Fruit fly (Drosophila melanogaster) whole organism, embryonic: ENCODE data around the gene Abca3.

Source experiments
- Atf6 ChIP-seq: fragments of 200-800 bp; sonication (Bioruptor generic); IDR thresholded peaks from 2 replicates; pipeline ENCODE4 v1.3.6; 2022; ENCODE audit warnings: missing biosample characterization, missing genetic modification characterization
- CG10209 ChIP-seq: fragments of 200-800 bp; sonication (Bioruptor generic); optimal IDR thresholded peaks from 3 replicates; lab custom pipeline; 2017; ENCODE audit warnings: missing biosample characterization, mild to moderate bottlenecking, missing genetic modification characterization, missing genetic modification reagents
- CG11696 ChIP-seq: fragments of 200-800 bp; sonication (Bioruptor generic); IDR thresholded peaks from 2 replicates; pipeline ENCODE4 v1.3.6; 2022; ENCODE audit warnings: missing biosample characterization, missing genetic modification characterization
- CG12236 ChIP-seq: fragments of 200-800 bp; sonication (Bioruptor generic); optimal IDR thresholded peaks from 2 replicates; lab custom pipeline; 2016; ENCODE audit warnings: missing biosample characterization, missing genetic modification characterization
- CG15011 ChIP-seq: fragments of 200-800 bp; sonication (Bioruptor generic); optimal IDR thresholded peaks from 3 replicates; lab custom pipeline; 2018; ENCODE audit warnings: missing biosample characterization, mild to moderate bottlenecking, missing genetic modification characterization
- CG16813 ChIP-seq: fragments of 200-800 bp; sonication (Bioruptor generic); IDR thresholded peaks from 3 replicates; pipeline ENCODE4 v1.3.6; 2022; ENCODE audit warnings: missing biosample characterization, missing genetic modification characterization; ENCODE audit not compliant: partially characterized antibody
- CG17829 ChIP-seq: fragments of 200-800 bp; optimal IDR thresholded peaks from 2 replicates; lab custom pipeline; 2019; ENCODE audit warnings: missing biosample characterization, mild to moderate bottlenecking, missing genetic modification characterization, moderate library complexity
- CG17912 ChIP-seq: fragments of 200-800 bp; sonication (Bioruptor generic); optimal IDR thresholded peaks from 2 replicates; lab custom pipeline; 2018; ENCODE audit warnings: missing biosample characterization, mild to moderate bottlenecking, missing genetic modification characterization
- CG30431 ChIP-seq: fragments of 200-800 bp; sonication (Bioruptor generic); optimal IDR thresholded peaks from 2 replicates; lab custom pipeline; 2017; ENCODE audit warnings: missing biosample characterization, missing genetic modification characterization
- CG42726 ChIP-seq: fragments of 200-800 bp; sonication (Bioruptor generic); IDR thresholded peaks from 2 replicates; pipeline ENCODE4 v1.3.6; 2022; ENCODE audit warnings: missing biosample characterization, missing genetic modification characterization; ENCODE audit not compliant: partially characterized antibody
- CG43689 ChIP-seq: fragments of 200-800 bp; sonication (Bioruptor generic); IDR thresholded peaks from 2 replicates; pipeline ENCODE4 v1.3.6; 2022; ENCODE audit warnings: missing biosample characterization, missing genetic modification characterization
- CG4424 ChIP-seq: fragments of 200-800 bp; sonication (Bioruptor generic); optimal IDR thresholded peaks from 3 replicates; lab custom pipeline; 2016; ENCODE audit warnings: missing biosample characterization, missing genetic modification characterization
- CG4730 ChIP-seq: fragments of 200-800 bp; sonication (Bioruptor generic); IDR thresholded peaks from 2 replicates; pipeline ENCODE4 v1.3.6; 2022; ENCODE audit warnings: missing biosample characterization, missing genetic modification characterization
- CG6689 ChIP-seq: fragments of 200-800 bp; sonication (Bioruptor generic); IDR thresholded peaks from 2 replicates; pipeline ENCODE4 v1.3.6; 2022; ENCODE audit warnings: missing biosample characterization, missing genetic modification characterization
- CG6813 ChIP-seq: fragments of 200-800 bp; sonication (Bioruptor generic); optimal IDR thresholded peaks from 2 replicates; lab custom pipeline; 2017; ENCODE audit warnings: missing biosample characterization, missing genetic modification characterization, mild to moderate bottlenecking, moderate library complexity, missing genetic modification reagents
- CG7556 ChIP-seq: fragments of 200-800 bp; sonication (Bioruptor generic); optimal IDR thresholded peaks from 2 replicates; lab custom pipeline; 2017; ENCODE audit warnings: missing biosample characterization, mild to moderate bottlenecking, missing genetic modification characterization
- CG7928 ChIP-seq: fragments of 200-800 bp; sonication (Bioruptor generic); optimal IDR thresholded peaks from 2 replicates; lab custom pipeline; 2017; ENCODE audit warnings: missing biosample characterization, mild to moderate bottlenecking, missing genetic modification characterization
- CG8924 ChIP-seq: fragments of 200-800 bp; optimal IDR thresholded peaks from 3 replicates; lab custom pipeline; 2019; ENCODE audit warnings: missing biosample characterization, mild to moderate bottlenecking, missing genetic modification characterization, moderate library complexity
- CG9215 ChIP-seq: fragments of 200-800 bp; sonication (Bioruptor generic); IDR thresholded peaks from 2 replicates; pipeline ENCODE4 v1.3.6; 2022; ENCODE audit warnings: missing biosample characterization, missing genetic modification characterization
- CG9797 ChIP-seq: fragments of 200-800 bp; sonication (Bioruptor generic); optimal IDR thresholded peaks from 3 replicates; lab custom pipeline; 2018; ENCODE audit warnings: missing biosample characterization, mild to moderate bottlenecking, missing genetic modification characterization
- CG9932 ChIP-seq: fragments of 200-800 bp; sonication (Bioruptor generic); IDR thresholded peaks from 2 replicates; pipeline ENCODE4 v1.3.6; 2022; ENCODE audit warnings: missing biosample characterization, missing genetic modification characterization
- Camta ChIP-seq: fragments of 200-800 bp; sonication (Bioruptor generic); optimal IDR thresholded peaks from 2 replicates; lab custom pipeline; 2016; ENCODE audit warnings: missing biosample characterization, missing genetic modification characterization
- Dfd ChIP-seq, 2 experiments: fragments of >200 bp; optimal IDR thresholded peaks; 2 replicates each; lab custom pipeline; 2017; ENCODE audit warnings: missing biosample characterization in 2 of 2, missing genetic modification characterization in 2 of 2
- Dip2 ChIP-seq: fragments of 200-800 bp; sonication (Bioruptor generic); IDR thresholded peaks from 2 replicates; pipeline ENCODE4 v1.3.6; 2022; ENCODE audit warnings: missing biosample characterization, missing genetic modification characterization
- H15 ChIP-seq: fragments of 200-800 bp; sonication (Bioruptor generic); IDR thresholded peaks from 3 replicates; pipeline ENCODE4 v1.3.6; 2022; ENCODE audit warnings: missing biosample characterization, missing genetic modification characterization
- HLH4C ChIP-seq: fragments of 200-800 bp; sonication (Bioruptor generic); IDR thresholded peaks from 3 replicates; pipeline ENCODE4 v1.3.6; 2022; ENCODE audit warnings: missing biosample characterization, missing genetic modification characterization; ENCODE audit not compliant: partially characterized antibody
- Hand ChIP-seq: fragments of 200-800 bp; sonication (Bioruptor generic); optimal IDR thresholded peaks from 2 replicates; lab custom pipeline; 2017; ENCODE audit warnings: mild to moderate bottlenecking, missing biosample characterization, missing genetic modification reagents, missing genetic modification characterization
- Hey ChIP-seq: fragments of 200-800 bp; sonication (Bioruptor generic); optimal IDR thresholded peaks from 3 replicates; lab custom pipeline; 2018; ENCODE audit warnings: missing biosample characterization, mild to moderate bottlenecking, missing genetic modification characterization
- Lpt ChIP-seq: fragments of >200 bp; optimal IDR thresholded peaks from 2 replicates; lab custom pipeline; 2018; ENCODE audit warnings: missing biosample characterization, missing genetic modification characterization
- Mes4 ChIP-seq: fragments of 200-800 bp; sonication (Bioruptor generic); optimal IDR thresholded peaks from 2 replicates; lab custom pipeline; 2016; ENCODE audit warnings: missing biosample characterization, missing genetic modification characterization
- Mrtf ChIP-seq: fragments of 200-800 bp; sonication (Bioruptor generic); IDR thresholded peaks from 3 replicates; pipeline ENCODE4 v1.3.6; 2022; ENCODE audit warnings: missing biosample characterization, missing genetic modification characterization
- NK7.1 ChIP-seq: fragments of 200-800 bp; sonication (Bioruptor generic); optimal IDR thresholded peaks from 3 replicates; lab custom pipeline; 2016; ENCODE audit warnings: missing biosample characterization, missing genetic modification characterization
- Nf-YB ChIP-seq: fragments of 200-800 bp; sonication (Bioruptor generic); optimal IDR thresholded peaks from 3 replicates; lab custom pipeline; 2019; ENCODE audit warnings: missing biosample characterization, mild to moderate bottlenecking, missing genetic modification characterization, moderate library complexity
- Rfx ChIP-seq: fragments of 200-800 bp; sonication (Bioruptor generic); IDR thresholded peaks from 2 replicates; pipeline ENCODE4 v1.3.6; 2022; ENCODE audit warnings: missing biosample characterization, missing genetic modification characterization
- Six4 ChIP-seq: fragments of 200-800 bp; sonication (Bioruptor generic); optimal IDR thresholded peaks from 2 replicates; lab custom pipeline; 2016; ENCODE audit warnings: missing biosample characterization, missing genetic modification characterization
- Tbp ChIP-seq: fragments of >200 bp; optimal IDR thresholded peaks from 2 replicates; lab custom pipeline; 2018; ENCODE audit warnings: missing biosample characterization, missing genetic modification characterization
- Xrp1 ChIP-seq: fragments of 200-800 bp; sonication (Bioruptor generic); IDR thresholded peaks from 2 replicates; pipeline ENCODE4 v1.3.6; 2022; ENCODE audit warnings: missing biosample characterization, missing genetic modification characterization
- YL-1 ChIP-seq: fragments of 200-800 bp; sonication (Bioruptor generic); optimal IDR thresholded peaks from 3 replicates; lab custom pipeline; 2017; ENCODE audit warnings: missing biosample characterization, mild to moderate bottlenecking, missing genetic modification characterization
- ash1 ChIP-seq: fragments of 200-800 bp; sonication (Bioruptor generic); optimal IDR thresholded peaks from 2 replicates; lab custom pipeline; 2018; ENCODE audit warnings: missing biosample characterization, mild to moderate bottlenecking, missing genetic modification characterization
- br ChIP-seq: fragments of >200 bp; optimal IDR thresholded peaks from 2 replicates; lab custom pipeline; 2017
- ci ChIP-seq: fragments of 200-800 bp; sonication (Bioruptor generic); IDR thresholded peaks from 3 replicates; pipeline ENCODE4 v1.3.6; 2022; ENCODE audit warnings: missing biosample characterization, missing genetic modification characterization
- esg ChIP-seq: fragments of 200-800 bp; sonication (Bioruptor generic); conservative IDR thresholded peaks from 2 replicates; pipeline ENCODE4 v1.3.6; 2022; ENCODE audit warnings: missing biosample characterization, missing genetic modification characterization
- gem ChIP-seq: fragments of 200-800 bp; sonication (Bioruptor generic); optimal IDR thresholded peaks from 2 replicates; lab custom pipeline; 2019; ENCODE audit warnings: missing biosample characterization, mild to moderate bottlenecking, missing genetic modification characterization, moderate library complexity
- jigr1 ChIP-seq: fragments of 200-800 bp; sonication (Bioruptor generic); IDR thresholded peaks from 3 replicates; pipeline ENCODE4 v1.3.6; 2022; ENCODE audit warnings: missing biosample characterization, missing genetic modification characterization
- luna ChIP-seq: fragments of 200-800 bp; sonication (Bioruptor generic); optimal IDR thresholded peaks from 2 replicates; lab custom pipeline; 2016; ENCODE audit warnings: missing biosample characterization, missing genetic modification characterization
- onecut ChIP-seq: fragments of 200-800 bp; sonication (Bioruptor generic); IDR thresholded peaks from 2 replicates; pipeline ENCODE4 v1.3.6; 2022; ENCODE audit warnings: missing biosample characterization, missing genetic modification characterization
- pfk ChIP-seq: fragments of 200-800 bp; sonication (Bioruptor generic); optimal IDR thresholded peaks from 2 replicates; lab custom pipeline; 2018; ENCODE audit warnings: missing biosample characterization, mild to moderate bottlenecking, missing genetic modification characterization, moderate library complexity
- pzg ChIP-seq: fragments of 200-800 bp; sonication (Bioruptor generic); optimal IDR thresholded peaks from 3 replicates; lab custom pipeline; 2018; ENCODE audit warnings: missing biosample characterization, mild to moderate bottlenecking, missing genetic modification characterization, moderate library complexity
- sim ChIP-seq: fragments of 200-800 bp; sonication (Bioruptor generic); IDR thresholded peaks from 2 replicates; pipeline ENCODE4 v1.3.6; 2022; ENCODE audit warnings: missing biosample characterization, missing genetic modification characterization
- tap ChIP-seq: fragments of 200-800 bp; optimal IDR thresholded peaks from 3 replicates; lab custom pipeline; 2019; ENCODE audit warnings: missing biosample characterization, mild to moderate bottlenecking, missing genetic modification characterization, moderate library complexity
- toy ChIP-seq: fragments of 200-800 bp; sonication (Bioruptor generic); IDR thresholded peaks from 2 replicates; pipeline ENCODE4 v1.3.6; 2022; ENCODE audit warnings: missing biosample characterization, missing genetic modification characterization
- zen2 ChIP-seq: fragments of 200-800 bp; sonication (Bioruptor generic); IDR thresholded peaks from 3 replicates; pipeline ENCODE4 v1.3.6; 2022; ENCODE audit warnings: missing biosample characterization, missing genetic modification characterization; ENCODE audit not compliant: partially characterized antibody

The Abca3 gene

DNA sequence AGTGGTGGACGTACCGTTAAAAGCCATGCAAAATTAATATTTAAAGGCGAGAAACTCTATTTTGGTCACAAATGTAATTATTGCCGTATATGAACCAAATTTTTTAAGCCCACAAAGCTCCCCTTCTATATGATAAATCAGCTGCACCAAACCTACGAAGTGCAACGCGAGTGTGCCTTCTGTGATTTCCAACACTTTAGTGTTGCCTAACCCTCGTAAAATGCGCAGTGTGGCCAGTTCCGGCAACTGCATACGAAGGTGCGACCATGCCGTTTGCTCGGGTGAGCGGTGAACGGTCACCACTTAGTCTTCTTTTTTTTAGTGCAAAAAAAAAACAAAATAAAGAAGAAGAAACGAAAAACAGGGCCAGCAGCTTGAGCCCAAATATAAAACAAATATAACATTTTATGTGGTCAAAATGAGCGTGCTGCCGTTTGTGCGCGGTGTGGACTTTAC, 33.0 kb upstream of the Abca3 start, which contains the start of the genes tty and fliI (continued):
- TF ChIP-seq CG30431 (peak; percentile 78), luna (GFP tag; lab: Kevin White, UChicago) (peak; percentile 48), CG7556 (GFP tag; lab: Kevin White, UChicago) (peak; percentile 40), zen2 (GFP tag; lab: Robert Waterston, UW) (no peak), Atf6 (GFP tag; lab: Robert Waterston, UW) (peak; percentile 85), CG10209 (GFP tag; lab: Kevin White, UChicago) (peak; percentile 82), Dip2 (no peak), Dfd (GFP tag; optimal IDR thresholded peaks at IDR 0.05; lab: Kevin White, UChicago) (no peak), Camta (GFP tag; lab: Kevin White, UChicago) (peak; percentile 79), YL-1 (peak; percentile 64), ash1 (GFP tag; lab: Kevin White, UChicago) (no peak), NK7.1 (GFP tag; lab: Kevin White, UChicago) (peak; percentile 42), CG17829 (tag; lab: Kevin White, UChicago) (peak; percentile 66), CG9215 (GFP tag; lab: Robert Waterston, UW) (peak; percentile 88), H15 (peak; percentile 85), CG11696 (GFP tag; lab: Robert Waterston, UW) (peak; percentile 98), Six4 (GFP tag; lab: Kevin White, UChicago) (peak; percentile 39), gem (tag; lab: Kevin White, UChicago) (peak; percentile 83), jigr1 (GFP tag; lab: Robert Waterston, UW) (peak; percentile 78; the same call in 2 of the 3 replicates), Mes4 (GFP tag; lab: Kevin White, UChicago) (peak; percentile 74), br (lab: Kevin White, UChicago) (no peak), Xrp1 (peak; percentile 87), CG8924 (tag; lab: Kevin White, UChicago) (peak; percentile 57), Hand (peak; percentile 30), onecut (peak; percentile 43), CG7928 (GFP tag; lab: Kevin White, UChicago) (peak; percentile 46), sim (GFP tag; lab: Robert Waterston, UW) (peak; percentile 59; the same call in 1 of the 2 replicates), esg (GFP tag; lab: Robert Waterston, UW) (peak; percentile 86), tap (tag; lab: Kevin White, UChicago) (peak; percentile 60), Rfx (GFP tag; lab: Robert Waterston, UW) (peak; percentile 94), CG15011 (GFP tag; lab: Kevin White, UChicago) (no peak), toy (GFP tag; lab: Robert Waterston, UW) (0 out of 2 replicates have a peak, but pooled peaks have one; percentile 53), CG9797 (peak; percentile 90), CG6813 (GFP tag; lab: Kevin White, UChicago) (peak; percentile 41), CG9932 (GFP tag; lab: Robert Waterston, UW) (peak; percentile 91), Lpt (GFP tag; lab: Kevin White, UChicago) (no peak), CG12236 (GFP tag; lab: Kevin White, UChicago) (peak; percentile 50), ci (GFP tag; lab: Robert Waterston, UW) (peak; percentile 95), CG4730 (GFP tag; lab: Robert Waterston, UW) (peak; percentile 87), Mrtf (GFP tag; lab: Robert Waterston, UW) (peak; percentile 89), pfk (GFP tag; lab: Kevin White, UChicago) (peak; percentile 33), pzg (peak; percentile 89), HLH4C (GFP tag; lab: Robert Waterston, UW) (no peak), Tbp (GFP tag; lab: Kevin White, UChicago) (no peak), CG16813 (GFP tag; lab: Robert Waterston, UW) (peak; percentile 52; the same call in 2 of the 3 replicates), Nf-YB (GFP tag; lab: Kevin White, UChicago) (peak; percentile 37), Hey (tag; lab: Kevin White, UChicago) (no peak), CG42726 (GFP tag; lab: Robert Waterston, UW) (0 out of 2 replicates have a peak, but pooled peaks have one; percentile 41), CG43689 (GFP tag; lab: Robert Waterston, UW) (peak; percentile 53), CG17912 (peak; percentile 41), CG6689 (GFP tag; lab: Robert Waterston, UW) (peak; percentile 90), CG4424 (GFP tag; lab: Kevin White, UChicago) (peak; percentile 65)
